Worm (Caenorhabditis elegans): Measurements from ENCODE around the gene kin-2.

DNA sequence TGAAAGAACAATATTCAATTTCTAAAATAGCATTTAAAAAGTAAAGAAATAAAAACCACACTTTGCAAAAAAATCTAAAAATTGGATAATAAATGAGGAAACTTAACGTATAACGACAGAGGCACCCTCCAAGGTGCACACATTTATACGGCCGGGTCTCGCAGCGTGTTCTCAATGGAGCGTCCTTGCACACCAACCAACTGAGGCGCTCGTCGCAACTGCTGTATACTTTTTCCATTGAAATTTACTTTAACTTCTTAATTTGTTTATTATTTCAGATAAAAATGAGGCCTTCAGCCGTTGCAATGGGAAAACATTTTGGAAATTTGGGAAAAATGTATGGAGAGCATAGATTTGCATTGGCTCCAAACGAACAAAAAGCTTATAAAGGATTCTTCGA lies 24.5 kb downstream of the kin-2 start, which contains the start of the genes R07E4.5 and R07E4.3:
- TF ChIP-seq ceh-13 (GFP tag; optimal IDR thresholded peaks at IDR 0.05), result no peak
- no peak for TF ChIP-seq tra-4 (tag; optimal IDR thresholded peaks at IDR 0.05)
- TF ChIP-seq pes-1 (GFP tag; IDR thresholded peaks at IDR 0.05), result 0 out of 2 replicates have a peak, but pooled peaks have one; percentile 42
- no peak for TF ChIP-seq hmg-4 (GFP tag; optimal IDR thresholded peaks at IDR 0.05)
- TF ChIP-seq flt-1 (GFP tag; IDR thresholded peaks at IDR 0.05), result no peak
- TF ChIP-seq scrt-1 (GFP tag; IDR thresholded peaks at IDR 0.05), result no peak
- no peak for TF ChIP-seq ama-1 (optimal IDR thresholded peaks at IDR 0.05)
- no peak for TF ChIP-seq sea-1 (GFP tag; conservative IDR thresholded peaks at IDR 0.05)
- TF ChIP-seq hnd-1 (tag; optimal IDR thresholded peaks at IDR 0.05), result no peak
- no peak for TF ChIP-seq ets-7 (tag; optimal IDR thresholded peaks at IDR 0.05)
- TF ChIP-seq hmbx-1 (tag; optimal IDR thresholded peaks at IDR 0.05), result no peak
- TF ChIP-seq aly-1 (tag; optimal IDR thresholded peaks at IDR 0.05), result no peak

Data from whole organism, early embryonic.